Worm (Caenorhabditis elegans) whole organism, young adult: ENCODE data around the gene W03F9.1.
A peak's percentile ranks its signal among the peaks of the same experiment; 100 is the strongest.

ENCODE experiments used
- B0035.1 ChIP-seq: sonication (generic microtip); optimal IDR thresholded peaks from 2 replicates; lab custom pipeline; 2016; ENCODE audit warnings: missing genetic modification characterization, mild to moderate bottlenecking, missing compliant biosample characterization, missing genotype, missing genetic modification reagents
- C17E4.6 ChIP-seq: fragments of 200-800 bp; sonication (Bioruptor generic); IDR thresholded peaks from 2 replicates; pipeline ENCODE4 v1.3.6; 2022; ENCODE audit warnings: missing genetic modification reagents, missing genetic modification characterization, missing compliant biosample characterization
- F23B12.7 ChIP-seq: sonication (generic microtip); optimal IDR thresholded peaks from 2 replicates; lab custom pipeline; 2017; ENCODE audit warnings: missing genetic modification characterization, mild to moderate bottlenecking, missing compliant biosample characterization, antibody characterized with exemption, moderate library complexity; ENCODE audit not compliant: insufficient read depth
- F52B5.7 ChIP-seq: sonication (generic microtip); optimal IDR thresholded peaks from 2 replicates; lab custom pipeline; 2016; ENCODE audit warnings: mild to moderate bottlenecking, missing genetic modification characterization, missing compliant biosample characterization
- K11D2.4 ChIP-seq: fragments of 200-800 bp; sonication (Bioruptor generic); IDR thresholded peaks from 2 replicates; pipeline ENCODE4 v1.3.6; 2022; ENCODE audit warnings: missing genetic modification reagents, missing genetic modification characterization, missing compliant biosample characterization
- K12H6.12 ChIP-seq: fragments of 200-800 bp; sonication (Bioruptor generic); optimal IDR thresholded peaks from 2 replicates; lab custom pipeline; 2018; ENCODE audit warnings: mild to moderate bottlenecking, missing genetic modification characterization, missing compliant biosample characterization
- T07F8.4 ChIP-seq: sonication (generic microtip); optimal IDR thresholded peaks from 2 replicates; lab custom pipeline; 2016; ENCODE audit warnings: mild to moderate bottlenecking, missing genetic modification characterization, moderate library complexity, missing compliant biosample characterization
- T26A5.8 ChIP-seq: sonication (generic microtip); optimal IDR thresholded peaks from 2 replicates; lab custom pipeline; 2016; ENCODE audit warnings: missing genetic modification characterization, missing compliant biosample characterization
- ama-1 ChIP-seq, 3 experiments: fragments of 150-350 bp in 1 of 3; sonication (generic microtip) in 2 of 3; optimal IDR thresholded peaks; 2 replicates each; lab custom pipeline; 2014 to 2018; ENCODE audit warnings: missing biosample characterization in 2 of 3, missing genetic modification characterization in 2 of 3, missing genetic modification reagents in 2 of 3
- aptf-3 ChIP-seq: fragments of 200-800 bp; sonication (Bioruptor generic); IDR thresholded peaks from 2 replicates; pipeline ENCODE4 v1.3.6; 2022; ENCODE audit warnings: missing genetic modification characterization, missing compliant biosample characterization
- atf-7 ChIP-seq: sonication (generic microtip); optimal IDR thresholded peaks from 2 replicates; lab custom pipeline; 2017; ENCODE audit warnings: mild to moderate bottlenecking, missing genetic modification characterization, missing compliant biosample characterization
- bed-1 ChIP-seq: fragments of 200-800 bp; sonication (Bioruptor generic); IDR thresholded peaks from 2 replicates; pipeline ENCODE4 v1.3.6; 2022; ENCODE audit warnings: missing genetic modification reagents, missing genetic modification characterization, missing compliant biosample characterization
- cebp-1 ChIP-seq, 2 experiments: fragments of 200-800 bp in 1 of 2; sonication (Bioruptor generic) in 1 of 2; sonication (generic microtip) in 1 of 2; IDR thresholded peaks in 1 of 2; optimal IDR thresholded peaks in 1 of 2; 2 replicates each; pipeline versions ENCODE4 v1.3.6 to Lab custom; 2017 to 2022; ENCODE audit warnings: missing compliant biosample characterization in 2 of 2, missing genetic modification characterization in 2 of 2, mild to moderate bottlenecking in 1 of 2, missing genetic modification reagents in 1 of 2, moderate library complexity in 1 of 2
- ceh-27 ChIP-seq: fragments of 200-800 bp; sonication (Bioruptor generic); optimal IDR thresholded peaks from 2 replicates; lab custom pipeline; 2018; ENCODE audit warnings: mild to moderate bottlenecking, missing genetic modification characterization, moderate library complexity, missing compliant biosample characterization
- ceh-58 ChIP-seq: fragments of 200-800 bp; sonication (Bioruptor generic); IDR thresholded peaks from 2 replicates; pipeline ENCODE4 v1.3.6; 2022; ENCODE audit warnings: missing genetic modification characterization, missing compliant biosample characterization
- ceh-91 ChIP-seq: fragments of 200-800 bp; sonication (Bioruptor generic); IDR thresholded peaks from 2 replicates; pipeline ENCODE4 v1.3.6; 2022; ENCODE audit warnings: missing genetic modification reagents, missing genetic modification characterization, missing compliant biosample characterization
- chd-7 ChIP-seq: sonication (generic microtip); optimal IDR thresholded peaks from 2 replicates; lab custom pipeline; 2016; ENCODE audit warnings: mild to moderate bottlenecking, missing genetic modification characterization, moderate library complexity, missing compliant biosample characterization
- dox-1 ChIP-seq: fragments of 200-800 bp; sonication (Bioruptor generic); IDR thresholded peaks from 2 replicates; pipeline ENCODE4 v1.3.6; 2022; ENCODE audit warnings: missing genetic modification reagents, missing genetic modification characterization, missing compliant biosample characterization
- dpff-1 ChIP-seq: sonication (generic microtip); optimal IDR thresholded peaks from 2 replicates; lab custom pipeline; 2017; ENCODE audit warnings: mild to moderate bottlenecking, missing genetic modification characterization, missing compliant biosample characterization
- dpl-1 ChIP-seq: fragments of 150-350 bp; optimal IDR thresholded peaks from 2 replicates; lab custom pipeline; 2014; ENCODE audit warnings: missing biosample characterization, missing genetic modification reagents, missing genetic modification characterization
- fkh-3 ChIP-seq: sonication (generic microtip); optimal IDR thresholded peaks from 2 replicates; lab custom pipeline; 2016; ENCODE audit warnings: mild to moderate bottlenecking, missing genetic modification characterization, missing compliant biosample characterization
- hlh-12 ChIP-seq: sonication (generic microtip); optimal IDR thresholded peaks from 2 replicates; lab custom pipeline; 2016; ENCODE audit warnings: missing genetic modification characterization, missing compliant biosample characterization
- hlh-26 ChIP-seq: fragments of 200-800 bp; sonication (Bioruptor generic); conservative IDR thresholded peaks from 2 replicates; pipeline ENCODE4 v1.3.6; 2022; ENCODE audit warnings: missing genetic modification reagents, missing genetic modification characterization, missing compliant biosample characterization
- hmg-1.2 ChIP-seq: fragments of 200-800 bp; sonication (Bioruptor generic); IDR thresholded peaks from 2 replicates; pipeline ENCODE4 v1.3.6; 2022; ENCODE audit warnings: missing genetic modification reagents, missing genetic modification characterization, missing compliant biosample characterization
- hmg-20 ChIP-seq: fragments of 200-800 bp; sonication (Bioruptor generic); IDR thresholded peaks from 2 replicates; pipeline ENCODE4 v1.3.6; 2022; ENCODE audit warnings: missing genetic modification reagents, missing genetic modification characterization, missing compliant biosample characterization
- hrde-1 ChIP-seq: sonication (generic microtip); optimal IDR thresholded peaks from 2 replicates; lab custom pipeline; 2016; ENCODE audit warnings: missing genetic modification characterization, mild to moderate bottlenecking, missing compliant biosample characterization, moderate library complexity, missing genotype, missing genetic modification reagents, borderline replicate concordance
- lag-1 ChIP-seq: fragments of 200-800 bp; sonication (Bioruptor generic); IDR thresholded peaks from 2 replicates; pipeline ENCODE4 v1.3.6; 2022; ENCODE audit warnings: missing genetic modification reagents, missing genetic modification characterization, missing compliant biosample characterization
- lin-40 ChIP-seq: sonication (generic microtip); optimal IDR thresholded peaks from 2 replicates; lab custom pipeline; 2016; ENCODE audit warnings: missing genetic modification characterization, mild to moderate bottlenecking, missing compliant biosample characterization, missing genotype, missing genetic modification reagents
- lir-1 ChIP-seq: fragments of 200-800 bp; sonication (Bioruptor generic); conservative IDR thresholded peaks from 2 replicates; pipeline ENCODE4 v1.3.6; 2022; ENCODE audit warnings: missing genetic modification reagents, missing genetic modification characterization, missing compliant biosample characterization
- lsy-27 ChIP-seq: sonication (generic microtip); optimal IDR thresholded peaks from 2 replicates; lab custom pipeline; 2017; ENCODE audit warnings: missing genetic modification characterization, mild to moderate bottlenecking, missing compliant biosample characterization, antibody characterized with exemption, missing genotype, borderline replicate concordance; ENCODE audit not compliant: insufficient read depth
- mxl-1 ChIP-seq: sonication (generic microtip); optimal IDR thresholded peaks from 2 replicates; lab custom pipeline; 2016; ENCODE audit warnings: missing genetic modification characterization, missing compliant biosample characterization
- nhr-120 ChIP-seq: fragments of 200-800 bp; sonication (Bioruptor generic); IDR thresholded peaks from 2 replicates; pipeline ENCODE4 v1.3.6; 2022; ENCODE audit warnings: missing genetic modification characterization, missing compliant biosample characterization
- pha-4 ChIP-seq: fragments of 150-350 bp; sonication (generic microtip); optimal IDR thresholded peaks from 2 replicates; lab custom pipeline; 2014; ENCODE audit warnings: missing biosample characterization, missing genetic modification reagents, missing genetic modification characterization
- sdz-38 ChIP-seq: sonication (generic microtip); optimal IDR thresholded peaks from 2 replicates; lab custom pipeline; 2016; ENCODE audit warnings: missing genotype, missing genetic modification characterization, missing compliant biosample characterization
- tbx-9 ChIP-seq: sonication (generic microtip); optimal IDR thresholded peaks from 2 replicates; lab custom pipeline; 2016; ENCODE audit warnings: borderline replicate concordance, missing genetic modification characterization, inconsistent platforms, missing compliant biosample characterization
- xnd-1 ChIP-seq: sonication (generic microtip); optimal IDR thresholded peaks from 2 replicates; lab custom pipeline; 2016; ENCODE audit warnings: missing genotype, missing genetic modification reagents, missing genetic modification characterization, missing compliant biosample characterization
- zfh-2 ChIP-seq: fragments of 200-800 bp; sonication (Bioruptor generic); conservative IDR thresholded peaks from 2 replicates; pipeline ENCODE4 v1.3.6; 2022; ENCODE audit warnings: missing genetic modification reagents, missing genetic modification characterization, missing compliant biosample characterization
- zim-3 ChIP-seq: sonication (generic microtip); optimal IDR thresholded peaks from 2 replicates; lab custom pipeline; 2017; ENCODE audit warnings: mild to moderate bottlenecking, missing genetic modification characterization, moderate library complexity, missing compliant biosample characterization

W03F9.1 gene

ce11 chrV:126610-127009 is at the start of gene W03F9.1 (continued):
- TF ChIP-seq lir-1 (GFP tag; lab: Robert Waterston, UW) (0 out of 2 replicates have a peak, but pooled peaks have one; percentile 23), fkh-3 (tag; lab: Kevin White, UChicago) (no peak), T07F8.4 (tag; lab: Kevin White, UChicago) (no peak), mxl-1 (tag; lab: Kevin White, UChicago) (no peak), atf-7 (no peak), hlh-26 (GFP tag; lab: Robert Waterston, UW) (no peak), F52B5.7 (tag; lab: Kevin White, UChicago) (no peak), cebp-1 (GFP tag; IDR thresholded peaks at IDR 0.05; lab: Robert Waterston, UW) (no peak), cebp-1 (tag; optimal IDR thresholded peaks at IDR 0.05; lab: Kevin White, UChicago) (peak; percentile 50), ama-1 (optimal IDR thresholded peaks at IDR 0.05; lab: Kevin White, UChicago) (no peak), ama-1 (GFP tag; optimal IDR thresholded peaks at IDR 0.05; lab: Kevin White, UChicago) (no peak), lin-40 (peak; percentile 76), pha-4 (tag; lab: Kevin White, UChicago) (no peak), tbx-9 (tag; lab: Kevin White, UChicago) (no peak), xnd-1 (tag; lab: Kevin White, UChicago) (no peak), zfh-2 (GFP tag; lab: Robert Waterston, UW) (no peak), F23B12.7 (tag; lab: Kevin White, UChicago) (peak; percentile 7), nhr-120 (no peak), lag-1 (no peak), hrde-1 (tag; lab: Kevin White, UChicago) (no peak), dpl-1 (GFP tag; lab: Kevin White, UChicago) (peak; percentile 3), dpff-1 (tag; lab: Kevin White, UChicago) (no peak), ceh-58 (GFP tag; lab: Robert Waterston, UW) (no peak), dox-1 (GFP tag; lab: Robert Waterston, UW) (peak; percentile 86), hmg-20 (no peak), lsy-27 (tag; lab: Kevin White, UChicago) (no peak), C17E4.6 (no peak), zim-3 (no peak), B0035.1 (tag; lab: Kevin White, UChicago) (no peak), aptf-3 (no peak)
- TF ChIP-seq, all 124 proteins: peak for 37

- no peak for TF ChIP-seq ceh-27 (GFP tag; lab: Kevin White, UChicago)
- no peak for TF ChIP-seq chd-7
- TF ChIP-seq K11D2.4, result no peak
- TF ChIP-seq ceh-91, result no peak
- TF ChIP-seq zim-3, result no peak
- no peak for TF ChIP-seq K12H6.12 (tag; lab: Kevin White, UChicago)
- TF ChIP-seq cebp-1 (GFP tag; IDR thresholded peaks at IDR 0.05; lab: Robert Waterston, UW), result no peak
- TF ChIP-seq cebp-1 (tag; optimal IDR thresholded peaks at IDR 0.05; lab: Kevin White, UChicago), result no peak
- no peak for TF ChIP-seq T26A5.8 (tag; lab: Kevin White, UChicago)
- no peak for TF ChIP-seq sdz-38 (tag; lab: Kevin White, UChicago)
- no peak for TF ChIP-seq bed-1 (GFP tag; lab: Robert Waterston, UW)
- no peak for TF ChIP-seq hmg-1.2 (GFP tag; lab: Robert Waterston, UW)
- no peak for TF ChIP-seq hlh-26 (GFP tag; lab: Robert Waterston, UW)
- TF ChIP-seq hlh-12 (tag; lab: Kevin White, UChicago), result no peak
Measured at ce11 chrV:174520-174919, 48.0 kb upstream of the W03F9.1 start.
